Worm (Caenorhabditis elegans) whole organism, young adult: ENCODE results near the gene lgc-20.

Experiments
- F10E7.11 ChIP-seq: sonication (generic microtip); optimal IDR thresholded peaks from 2 replicates; lab custom pipeline; 2017; ENCODE audit warnings: mild to moderate bottlenecking, missing genetic modification characterization, moderate library complexity, missing compliant biosample characterization
- F22D6.2 ChIP-seq: sonication (generic microtip); optimal IDR thresholded peaks from 2 replicates; lab custom pipeline; 2016; ENCODE audit warnings: mild to moderate bottlenecking, missing genetic modification characterization, missing compliant biosample characterization
- F39B2.1 ChIP-seq: fragments of 200-800 bp; sonication (Bioruptor generic); IDR thresholded peaks from 2 replicates; pipeline ENCODE4 v1.3.6; 2022; ENCODE audit warnings: missing genetic modification reagents, missing genetic modification characterization, missing compliant biosample characterization
- Y53G8AR.9 ChIP-seq: fragments of 200-800 bp; sonication (Bioruptor generic); conservative IDR thresholded peaks from 2 replicates; pipeline ENCODE4 v1.3.6; 2022; ENCODE audit warnings: missing genetic modification reagents, missing genetic modification characterization, missing compliant biosample characterization
- ama-1 ChIP-seq, 3 experiments: fragments of 150-350 bp in 1 of 3; sonication (generic microtip) in 2 of 3; optimal IDR thresholded peaks; 2 replicates each; lab custom pipeline; 2014 to 2018; ENCODE audit warnings: missing biosample characterization in 2 of 3, missing genetic modification characterization in 2 of 3, missing genetic modification reagents in 2 of 3
- ets-4 ChIP-seq: fragments of 200-800 bp; sonication (Bioruptor generic); optimal IDR thresholded peaks from 2 replicates; lab custom pipeline; 2018; ENCODE audit warnings: mild to moderate bottlenecking, missing genetic modification characterization, missing compliant biosample characterization
- hmg-1.2 ChIP-seq: fragments of 200-800 bp; sonication (Bioruptor generic); IDR thresholded peaks from 2 replicates; pipeline ENCODE4 v1.3.6; 2022; ENCODE audit warnings: missing genetic modification reagents, missing genetic modification characterization, missing compliant biosample characterization
- nfya-1 ChIP-seq: sonication (generic microtip); optimal IDR thresholded peaks from 2 replicates; lab custom pipeline; 2017; ENCODE audit warnings: antibody characterized with exemption, missing compliant biosample characterization, missing genetic modification characterization, borderline replicate concordance; ENCODE audit not compliant: insufficient read depth
- pha-4 ChIP-seq: fragments of 150-350 bp; sonication (generic microtip); optimal IDR thresholded peaks from 2 replicates; lab custom pipeline; 2014; ENCODE audit warnings: missing biosample characterization, missing genetic modification reagents, missing genetic modification characterization
- rec-8 ChIP-seq, 2 experiments: sonication (generic microtip); optimal IDR thresholded peaks; 2 replicates each; lab custom pipeline; 2016; ENCODE audit warnings: mild to moderate bottlenecking in 2 of 2, missing genetic modification characterization in 2 of 2, missing genetic modification reagents in 2 of 2, missing genotype in 2 of 2, missing biosample characterization in 1 of 2, missing compliant biosample characterization in 1 of 2, moderate library complexity in 1 of 2
- unc-130 ChIP-seq: sonication (generic microtip); optimal IDR thresholded peaks from 2 replicates; lab custom pipeline; 2016; ENCODE audit warnings: missing genetic modification reagents, missing genetic modification characterization, missing compliant biosample characterization

ce11 chrII:11361751-11362150 is 18.3 kb upstream of the lgc-20 start:
- no peak for TF ChIP-seq unc-130
- TF ChIP-seq ama-1 (optimal IDR thresholded peaks at IDR 0.05; lab: Kevin White, UChicago) = no peak
- no peak for TF ChIP-seq ama-1 (GFP tag; optimal IDR thresholded peaks at IDR 0.05; lab: Kevin White, UChicago)
- TF ChIP-seq pha-4 = no peak
- no peak for TF ChIP-seq ets-4 (GFP tag; lab: Kevin White, UChicago)
- TF ChIP-seq F10E7.11 = no peak
- TF ChIP-seq hmg-1.2 (GFP tag; lab: Robert Waterston, UW) = no peak
- no peak for TF ChIP-seq Y53G8AR.9 (GFP tag; lab: Robert Waterston, UW)
- no peak for TF ChIP-seq F39B2.1 (GFP tag; lab: Robert Waterston, UW)
- no peak for TF ChIP-seq nfya-1
- TF ChIP-seq rec-8 (tag; optimal IDR thresholded peaks at IDR 0.05; lab: Kevin White, UChicago) = no peak
- no peak for TF ChIP-seq F22D6.2 (tag; lab: Kevin White, UChicago)
